Worm (Caenorhabditis elegans) whole organism, L1 larva: ENCODE results near the gene ins-14.

Experiments
- C04F5.9 ChIP-seq: sonication (generic microtip); optimal IDR thresholded peaks from 2 replicates; lab custom pipeline; 2016; ENCODE audit warnings: missing genetic modification characterization, missing compliant biosample characterization
- F16B12.6 ChIP-seq: fragments of 150-350 bp; optimal IDR thresholded peaks from 2 replicates; lab custom pipeline; 2014; ENCODE audit warnings: missing biosample characterization, missing genetic modification characterization
- Y116A8C.19 ChIP-seq: sonication (generic microtip); optimal IDR thresholded peaks from 2 replicates; lab custom pipeline; 2016; ENCODE audit warnings: missing compliant biosample characterization, missing genetic modification characterization, borderline replicate concordance
- aha-1 ChIP-seq: fragments of 150-350 bp; optimal IDR thresholded peaks from 2 replicates; lab custom pipeline; 2014; ENCODE audit warnings: missing biosample characterization, missing genetic modification characterization
- ama-1 ChIP-seq: fragments of 150-350 bp; optimal IDR thresholded peaks from 2 replicates; lab custom pipeline; 2014
- blmp-1 ChIP-seq: fragments of 150-350 bp; optimal IDR thresholded peaks from 2 replicates; lab custom pipeline; 2014; ENCODE audit warnings: missing biosample characterization, missing genetic modification characterization
- ceh-63 ChIP-seq: fragments of 200-800 bp; sonication (Bioruptor generic); optimal IDR thresholded peaks from 2 replicates; lab custom pipeline; 2018; ENCODE audit warnings: mild to moderate bottlenecking, missing genetic modification characterization, missing compliant biosample characterization
- ceh-8 ChIP-seq: fragments of 200-800 bp; sonication (Bioruptor generic); optimal IDR thresholded peaks from 2 replicates; lab custom pipeline; 2018; ENCODE audit warnings: mild to moderate bottlenecking, missing genetic modification characterization, moderate library complexity, missing compliant biosample characterization
- ceh-88 ChIP-seq: fragments of 200-800 bp; sonication (Bioruptor generic); IDR thresholded peaks from 2 replicates; pipeline ENCODE4 v1.3.6; 2022; ENCODE audit warnings: missing genetic modification characterization, missing compliant biosample characterization
- ces-1 ChIP-seq: fragments of 150-350 bp; optimal IDR thresholded peaks from 2 replicates; lab custom pipeline; 2014; ENCODE audit warnings: missing biosample characterization, missing genetic modification reagents, missing genetic modification characterization
- dsc-1 ChIP-seq: sonication (generic microtip); optimal IDR thresholded peaks from 2 replicates; lab custom pipeline; 2016; ENCODE audit warnings: mild to moderate bottlenecking, missing genetic modification characterization, missing compliant biosample characterization
- efl-1 ChIP-seq, 4 experiments: fragments of 150-350 bp; optimal IDR thresholded peaks in 3 of 4; peaks in 1 of 4; 1 replicate in 1 of 4; 2 replicates in 3 of 4; lab custom pipeline; 2014; ENCODE audit warnings: missing biosample characterization in 2 of 4, missing genetic modification characterization in 2 of 4, missing genetic modification reagents in 2 of 4
- efl-3 ChIP-seq: fragments of 200-800 bp; sonication (Bioruptor generic); optimal IDR thresholded peaks from 2 replicates; lab custom pipeline; 2018; ENCODE audit warnings: mild to moderate bottlenecking, missing genetic modification characterization, missing compliant biosample characterization
- egl-27 ChIP-seq, 2 experiments: fragments of 150-350 bp in 1 of 2; sonication (generic microtip); optimal IDR thresholded peaks; 3 replicates each; lab custom pipeline; 2017 to 2018; ENCODE audit warnings: missing biosample characterization in 2 of 2, missing genetic modification characterization in 2 of 2, missing genetic modification reagents in 2 of 2
- elt-2 ChIP-seq: sonication (generic microtip); optimal IDR thresholded peaks from 2 replicates; lab custom pipeline; 2016; ENCODE audit warnings: missing genetic modification characterization, mild to moderate bottlenecking, inconsistent platforms, missing compliant biosample characterization, missing genetic modification reagents
- elt-3 ChIP-seq, 6 experiments: fragments of 150-350 bp in 1 of 6; sonication (generic microtip); optimal IDR thresholded peaks; 2 replicates each; lab custom pipeline; 2017 to 2018; ENCODE audit warnings: missing biosample characterization in 6 of 6, missing genetic modification characterization in 6 of 6, inconsistent platforms in 1 of 6
- ets-5 ChIP-seq: fragments of 200-800 bp; sonication (Bioruptor generic); IDR thresholded peaks from 2 replicates; pipeline ENCODE4 v1.3.6; 2022; ENCODE audit warnings: missing genetic modification characterization, missing compliant biosample characterization
- fkh-10 ChIP-seq: sonication (generic microtip); optimal IDR thresholded peaks from 2 replicates; lab custom pipeline; 2017; ENCODE audit warnings: missing biosample characterization, missing genetic modification reagents, missing genetic modification characterization
- fkh-4 ChIP-seq: sonication (generic microtip); optimal IDR thresholded peaks from 2 replicates; lab custom pipeline; 2016; ENCODE audit warnings: missing compliant biosample characterization, missing genetic modification characterization, borderline replicate concordance
- grh-1 ChIP-seq: fragments of 200-800 bp; sonication (Bioruptor generic); IDR thresholded peaks from 2 replicates; pipeline ENCODE4 v1.3.6; 2022; ENCODE audit warnings: missing genetic modification reagents, missing genetic modification characterization, missing compliant biosample characterization
- hlh-4 ChIP-seq: sonication (generic microtip); optimal IDR thresholded peaks from 2 replicates; lab custom pipeline; 2016; ENCODE audit warnings: mild to moderate bottlenecking, missing genetic modification characterization, missing compliant biosample characterization
- hpl-2 ChIP-seq: fragments of 150-350 bp; optimal IDR thresholded peaks from 2 replicates; lab custom pipeline; 2014; ENCODE audit warnings: missing biosample characterization, missing genetic modification reagents, missing genetic modification characterization
- isw-1 ChIP-seq: fragments of 200-800 bp; sonication (Bioruptor generic); IDR thresholded peaks from 2 replicates; pipeline ENCODE4 v1.3.6; 2022; ENCODE audit warnings: missing genetic modification characterization, missing compliant biosample characterization
- jun-1 ChIP-seq: fragments of 150-350 bp; optimal IDR thresholded peaks from 2 replicates; lab custom pipeline; 2014; ENCODE audit warnings: missing biosample characterization, missing genetic modification reagents, missing genetic modification characterization
- lin-14 ChIP-seq: fragments of 200-800 bp; sonication (Bioruptor generic); optimal IDR thresholded peaks from 2 replicates; lab custom pipeline; 2018; ENCODE audit warnings: mild to moderate bottlenecking, missing genetic modification characterization, moderate library complexity, missing compliant biosample characterization
- lin-15B ChIP-seq: fragments of 150-350 bp; sonication (generic microtip); optimal IDR thresholded peaks from 3 replicates; lab custom pipeline; 2014; ENCODE audit warnings: missing biosample characterization, missing genetic modification characterization
- lin-35 ChIP-seq, 2 experiments: fragments of 150-350 bp; optimal IDR thresholded peaks; 2 replicates each; lab custom pipeline; 2014; ENCODE audit warnings: missing biosample characterization in 2 of 2, missing genetic modification characterization in 2 of 2, missing genetic modification reagents in 2 of 2
- lir-3 ChIP-seq: sonication (generic microtip); optimal IDR thresholded peaks from 2 replicates; lab custom pipeline; 2016; ENCODE audit warnings: mild to moderate bottlenecking, missing genetic modification characterization, moderate library complexity, missing compliant biosample characterization; ENCODE audit not compliant: poor library complexity
- lsy-2 ChIP-seq, 2 experiments: fragments of 150-350 bp; optimal IDR thresholded peaks; 2 replicates each; lab custom pipeline; 2014; ENCODE audit warnings: missing biosample characterization in 2 of 2, missing genetic modification characterization in 2 of 2
- mab-9 ChIP-seq: fragments of 200-800 bp; sonication (Bioruptor generic); IDR thresholded peaks from 2 replicates; pipeline ENCODE4 v1.3.6; 2022; ENCODE audit warnings: missing genetic modification reagents, missing genetic modification characterization, missing compliant biosample characterization
- mdl-1 ChIP-seq, 2 experiments: fragments of 150-350 bp; optimal IDR thresholded peaks; 2 replicates each; lab custom pipeline; 2014 to 2017; ENCODE audit warnings: missing biosample characterization in 2 of 2, missing genetic modification characterization in 2 of 2, inconsistent platforms in 1 of 2
- mef-2 ChIP-seq: fragments of 150-350 bp; optimal IDR thresholded peaks from 2 replicates; lab custom pipeline; 2014; ENCODE audit warnings: missing biosample characterization, missing genetic modification characterization
- mep-1 ChIP-seq: fragments of 150-350 bp; optimal IDR thresholded peaks from 2 replicates; lab custom pipeline; 2014; ENCODE audit warnings: missing biosample characterization, missing genetic modification characterization
- nhr-11 ChIP-seq: fragments of 150-350 bp; optimal IDR thresholded peaks from 2 replicates; lab custom pipeline; 2014; ENCODE audit warnings: missing biosample characterization, missing genetic modification characterization
- nhr-12 ChIP-seq: sonication (generic microtip); optimal IDR thresholded peaks from 2 replicates; lab custom pipeline; 2017; ENCODE audit warnings: missing biosample characterization, missing genetic modification characterization
- nhr-237 ChIP-seq: fragments of 150-350 bp; optimal IDR thresholded peaks from 2 replicates; lab custom pipeline; 2014; ENCODE audit warnings: missing biosample characterization, missing genetic modification characterization
- nhr-47 ChIP-seq: sonication (generic microtip); optimal IDR thresholded peaks from 2 replicates; lab custom pipeline; 2016; ENCODE audit warnings: mild to moderate bottlenecking, missing genetic modification characterization, moderate library complexity, missing compliant biosample characterization
- nhr-71 ChIP-seq: sonication (generic microtip); optimal IDR thresholded peaks from 2 replicates; lab custom pipeline; 2016; ENCODE audit warnings: mild to moderate bottlenecking, missing genetic modification characterization, moderate library complexity, missing compliant biosample characterization
- nhr-84 ChIP-seq: sonication (generic microtip); optimal IDR thresholded peaks from 2 replicates; lab custom pipeline; 2017; ENCODE audit warnings: missing biosample characterization, missing genetic modification characterization
- nhr-85 ChIP-seq: sonication (generic microtip); peaks from one replicate; lab custom pipeline; 2016; ENCODE audit warnings: missing genetic modification characterization, inconsistent platforms, missing compliant biosample characterization
- nhr-90 ChIP-seq: sonication (generic microtip); optimal IDR thresholded peaks from 2 replicates; lab custom pipeline; 2016; ENCODE audit warnings: mild to moderate bottlenecking, missing genetic modification characterization, missing compliant biosample characterization; ENCODE audit not compliant: poor library complexity
- pag-3 ChIP-seq: sonication (generic microtip); optimal IDR thresholded peaks from 2 replicates; lab custom pipeline; 2017; ENCODE audit warnings: missing genetic modification characterization, mild to moderate bottlenecking, missing compliant biosample characterization, antibody characterized with exemption, borderline replicate concordance; ENCODE audit not compliant: insufficient read depth
- pax-3 ChIP-seq: fragments of 200-800 bp; sonication (Bioruptor generic); optimal IDR thresholded peaks from 2 replicates; lab custom pipeline; 2018; ENCODE audit warnings: mild to moderate bottlenecking, missing genetic modification characterization, moderate library complexity, missing compliant biosample characterization
- pqm-1 ChIP-seq: sonication (generic microtip); optimal IDR thresholded peaks from 3 replicates; lab custom pipeline; 2017; ENCODE audit warnings: missing biosample characterization, missing genetic modification characterization
- rnt-1 ChIP-seq: sonication (generic microtip); optimal IDR thresholded peaks from 2 replicates; lab custom pipeline; 2016; ENCODE audit warnings: mild to moderate bottlenecking, missing genetic modification characterization, moderate library complexity, missing compliant biosample characterization
- skn-1 ChIP-seq: fragments of 150-350 bp; optimal IDR thresholded peaks from 2 replicates; lab custom pipeline; 2014; ENCODE audit warnings: missing biosample characterization, missing genetic modification characterization
- snu-23 ChIP-seq: sonication (generic microtip); optimal IDR thresholded peaks from 2 replicates; lab custom pipeline; 2016; ENCODE audit warnings: missing genetic modification characterization, missing compliant biosample characterization
- sup-37 ChIP-seq: fragments of 200-800 bp; sonication (Bioruptor generic); optimal IDR thresholded peaks from 2 replicates; lab custom pipeline; 2018; ENCODE audit warnings: mild to moderate bottlenecking, missing genetic modification characterization, missing compliant biosample characterization
- tbx-2 ChIP-seq: sonication (generic microtip); optimal IDR thresholded peaks from 2 replicates; lab custom pipeline; 2016; ENCODE audit warnings: missing genetic modification characterization, missing compliant biosample characterization
- tlp-1 ChIP-seq: fragments of 150-350 bp; optimal IDR thresholded peaks from 2 replicates; lab custom pipeline; 2014; ENCODE audit warnings: missing biosample characterization, missing genetic modification characterization
- unc-30 ChIP-seq: sonication (generic microtip); optimal IDR thresholded peaks from 2 replicates; lab custom pipeline; 2017; ENCODE audit warnings: missing biosample characterization, missing genetic modification characterization
- unc-98 ChIP-seq: fragments of 200-800 bp; sonication (Bioruptor generic); IDR thresholded peaks from 2 replicates; pipeline ENCODE4 v1.3.6; 2022; ENCODE audit warnings: missing genetic modification characterization, missing compliant biosample characterization
- zag-1 ChIP-seq: fragments of 150-350 bp; optimal IDR thresholded peaks from 2 replicates; lab custom pipeline; 2014; ENCODE audit warnings: missing biosample characterization, missing genetic modification characterization

The ins-14 gene

ce11 chrII:6741428-6741827, 4.2 kb downstream of the ins-14 start, which contains the start of gene exos-8 (continued):
- TF ChIP-seq nhr-71 (tag; lab: Kevin White, UChicago) (peak; percentile 69), lin-14 (GFP tag; lab: Kevin White, UChicago) (peak; percentile 55), mab-9 (GFP tag; lab: Robert Waterston, UW) (no peak), rnt-1 (tag; lab: Kevin White, UChicago) (peak; percentile 89), unc-98 (GFP tag; lab: Robert Waterston, UW) (no peak), mef-2 (tag; lab: Kevin White, UChicago) (no peak), C04F5.9 (tag; lab: Kevin White, UChicago) (no peak), ceh-63 (GFP tag; lab: Kevin White, UChicago) (no peak), nhr-84 (no peak), pag-3 (tag; lab: Kevin White, UChicago) (no peak), lsy-2 (tag; optimal IDR thresholded peaks at IDR 0.05; lab: Kevin White, UChicago) (peak; percentile 28 to 80), fkh-4 (tag; lab: Kevin White, UChicago) (no peak), tbx-2 (tag; lab: Kevin White, UChicago) (peak; percentile 56), elt-3 (tag; optimal IDR thresholded peaks at IDR 0.05; lab: Kevin White, UChicago) (peak in 1 of 6 experiments; percentile 55), efl-1 (optimal IDR thresholded peaks at IDR 0.05; lab: Kevin White, UChicago) (peak; percentile 68 to 76), efl-1 (GFP tag; optimal IDR thresholded peaks at IDR 0.05 in 1 of 2; lab: Kevin White, UChicago) (peak; percentile 60 to 95), grh-1 (GFP tag; lab: Robert Waterston, UW) (no peak), nhr-12 (tag; lab: Kevin White, UChicago) (no peak), lir-3 (peak; percentile 75), blmp-1 (peak; percentile 55), nhr-90 (tag; lab: Kevin White, UChicago) (peak; percentile 13), pqm-1 (no peak), ets-5 (GFP tag; lab: Robert Waterston, UW) (no peak), nhr-47 (tag; lab: Kevin White, UChicago) (peak; percentile 60), efl-3 (GFP tag; lab: Kevin White, UChicago) (no peak), nhr-11 (tag; lab: Kevin White, UChicago) (no peak), Y116A8C.19 (tag; lab: Kevin White, UChicago) (no peak), zag-1 (tag; lab: Kevin White, UChicago) (no peak), tlp-1 (no peak), nhr-85 (peak; percentile 59), mep-1 (tag; lab: Kevin White, UChicago) (no peak), snu-23 (GFP tag; lab: Kevin White, UChicago) (peak; percentile 66), isw-1 (GFP tag; lab: Robert Waterston, UW) (no peak; the same call in 1 of the 2 replicates), F16B12.6 (tag; lab: Kevin White, UChicago) (peak; percentile 24), sup-37 (GFP tag; lab: Kevin White, UChicago) (no peak), mdl-1 (tag; optimal IDR thresholded peaks at IDR 0.05; lab: Kevin White, UChicago) (no peak), ces-1 (GFP tag; lab: Kevin White, UChicago) (no peak), ama-1 (lab: Kevin White, UChicago) (no peak), nhr-237 (tag; lab: Kevin White, UChicago) (no peak), pax-3 (tag; lab: Kevin White, UChicago) (peak; percentile 35), skn-1 (tag; lab: Kevin White, UChicago) (peak; percentile 6), lin-15B (tag; lab: Kevin White, UChicago) (peak; percentile 81), dsc-1 (tag; lab: Kevin White, UChicago) (peak; percentile 9), elt-2 (no peak), egl-27 (tag; optimal IDR thresholded peaks at IDR 0.05; lab: Kevin White, UChicago) (no peak), aha-1 (tag; lab: Kevin White, UChicago) (no peak), ceh-88 (GFP tag; lab: Robert Waterston, UW) (no peak), hpl-2 (GFP tag; lab: Kevin White, UChicago) (peak; percentile 9), unc-30 (no peak), hlh-4 (tag; lab: Kevin White, UChicago) (no peak), jun-1 (tag; lab: Kevin White, UChicago) (peak; percentile 13), fkh-10 (GFP tag; lab: Kevin White, UChicago) (no peak), lin-35 (GFP tag; optimal IDR thresholded peaks at IDR 0.05; lab: Kevin White, UChicago) (peak; percentile 34 to 82), ceh-8 (no peak)
